Fruit fly (Drosophila melanogaster): ENCODE data around the gene CG17271.

DNA sequence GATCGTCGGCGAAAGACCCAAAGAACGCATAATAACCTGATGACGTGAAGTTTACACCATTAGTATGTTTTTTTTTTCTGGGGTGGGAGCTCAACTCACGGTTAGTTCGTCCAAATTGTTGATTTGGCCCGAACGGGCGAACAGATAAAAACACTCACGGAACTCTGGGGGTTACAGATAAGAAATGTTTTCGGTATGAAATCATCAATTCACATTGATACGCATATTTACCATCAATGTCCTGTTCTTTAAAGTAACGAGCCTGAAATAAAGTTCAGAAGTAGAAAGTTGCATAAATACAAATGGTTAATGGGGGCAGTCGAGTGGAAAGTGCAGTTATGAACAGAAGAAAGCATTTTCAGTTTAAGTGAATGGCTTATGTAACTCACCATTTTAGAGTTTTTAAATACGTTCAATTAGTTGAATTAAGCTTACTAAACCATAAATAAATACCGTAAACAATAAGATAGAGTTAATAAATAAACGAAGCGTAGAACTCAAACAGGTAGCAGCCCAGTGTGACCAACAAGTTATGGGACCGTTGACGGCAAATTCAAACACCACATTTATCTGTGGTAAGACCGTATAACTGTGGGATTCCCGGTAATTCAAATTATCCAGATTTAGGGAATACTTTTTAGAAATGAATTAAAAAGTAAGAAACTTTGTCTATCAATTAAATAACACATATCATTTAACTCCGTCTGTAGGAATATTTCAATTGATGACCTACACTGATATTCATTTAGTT is 2.2 kb upstream of the CG17271 start, which contains the start of gene CG17272:
- TF ChIP-seq CTCF (optimal IDR thresholded peaks at IDR 0.05) (no peak), CG8478 (optimal IDR thresholded peaks at IDR 0.05) (no peak)
